Worm (Caenorhabditis elegans): ENCODE results near the gene ech-4.

DNA sequence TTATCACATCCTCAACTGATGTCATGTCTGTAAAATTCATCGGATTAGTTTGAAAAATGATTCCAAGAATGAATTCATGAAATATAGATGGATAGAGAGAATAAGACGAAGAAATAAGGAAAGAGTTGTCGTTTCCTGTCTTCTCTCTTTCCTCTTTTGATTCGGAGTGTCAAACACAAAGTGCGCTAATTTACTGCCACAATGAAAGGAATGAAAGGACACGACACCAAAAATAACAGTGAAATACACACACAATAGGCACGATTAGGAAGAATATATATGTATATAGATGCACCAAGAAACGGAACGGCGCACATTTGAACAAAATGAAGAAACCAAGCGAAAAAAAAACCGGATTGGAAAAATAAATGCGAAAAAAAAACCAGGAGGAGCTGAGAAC is 8.2 kb downstream of the ech-4 start, which contains the start of gene VM106R.1:
- TF ChIP-seq snpc-4 (tag; optimal IDR thresholded peaks at IDR 0.05): no peak
- TF ChIP-seq zag-1 (tag; optimal IDR thresholded peaks at IDR 0.05): no peak
